Fruit fly (Drosophila melanogaster) whole organism, adult: Measurements from ENCODE around the gene CG34268.

ENCODE experiments used
- CG7045 ChIP-seq: fragments of 200-800 bp; sonication (Bioruptor generic); optimal IDR thresholded peaks from 2 replicates; lab custom pipeline; 2017; ENCODE audit warnings: missing biosample characterization, mild to moderate bottlenecking, missing genetic modification characterization
- Hr96 ChIP-seq: fragments of 200-800 bp; sonication (Bioruptor generic); optimal IDR thresholded peaks from 2 replicates; lab custom pipeline; 2016; ENCODE audit warnings: missing biosample characterization, missing genetic modification characterization
- Mnt ChIP-seq: fragments of 200-800 bp; sonication (Bioruptor generic); optimal IDR thresholded peaks from 2 replicates; lab custom pipeline; 2016; ENCODE audit warnings: missing biosample characterization, mild to moderate bottlenecking, missing genetic modification characterization
- cic ChIP-seq: fragments of 200-800 bp; sonication (Bioruptor generic); optimal IDR thresholded peaks from 2 replicates; lab custom pipeline; 2017; ENCODE audit warnings: missing biosample characterization, mild to moderate bottlenecking, missing genetic modification characterization, moderate library complexity
- kay ChIP-seq: fragments of 200-800 bp; sonication (Bioruptor generic); peaks from one replicate; lab custom pipeline; 2016; ENCODE audit warnings: missing biosample characterization, missing genetic modification characterization, borderline replicate concordance
- ovo ChIP-seq: fragments of 200-800 bp; sonication (Bioruptor generic); optimal IDR thresholded peaks from 2 replicates; lab custom pipeline; 2016; ENCODE audit warnings: missing biosample characterization, missing genetic modification characterization
- tj ChIP-seq: fragments of 200-800 bp; sonication (Bioruptor generic); optimal IDR thresholded peaks from 3 replicates; lab custom pipeline; 2017; ENCODE audit warnings: missing biosample characterization, mild to moderate bottlenecking, missing genetic modification characterization, moderate library complexity
- toe ChIP-seq: fragments of 200-800 bp; sonication (Bioruptor generic); optimal IDR thresholded peaks from 2 replicates; lab custom pipeline; 2016; ENCODE audit warnings: missing biosample characterization, missing genetic modification characterization

DNA sequence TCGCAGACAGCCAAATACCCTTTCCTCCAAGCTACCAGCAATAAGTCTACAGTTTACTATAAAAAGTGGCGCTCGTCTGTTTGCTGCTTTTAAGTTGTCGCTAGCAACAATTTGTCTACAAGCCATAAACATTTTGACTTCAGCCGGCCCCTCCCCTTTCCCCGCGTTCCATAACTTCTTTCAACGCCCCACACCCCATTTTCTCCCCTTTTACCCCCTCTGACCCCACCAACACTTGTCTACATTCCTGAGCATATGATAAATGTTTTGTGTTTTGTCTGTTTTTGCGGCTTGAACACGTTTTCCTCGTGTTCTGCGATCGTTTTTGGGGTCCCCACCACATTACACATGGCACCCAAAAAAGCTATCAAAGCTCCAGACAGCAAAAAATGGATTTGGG is 12.9 kb downstream of the CG34268 start:
- no peak for TF ChIP-seq Hr96 (GFP tag; lab: Kevin White, UChicago)
- no peak for TF ChIP-seq Mnt (GFP tag; lab: Kevin White, UChicago)
- TF ChIP-seq CG7045 (GFP tag; lab: Kevin White, UChicago): no peak
- no peak for TF ChIP-seq kay (GFP tag; lab: Kevin White, UChicago)
- TF ChIP-seq tj (GFP tag; lab: Kevin White, UChicago): no peak
- no peak for TF ChIP-seq cic (GFP tag; lab: Kevin White, UChicago)
- no peak for TF ChIP-seq ovo
- no peak for TF ChIP-seq toe (GFP tag; lab: Kevin White, UChicago)
